Fruit fly (Drosophila melanogaster) whole organism, embryonic: ENCODE measurements around the gene pps.

Source experiments
- Adf1 ChIP-seq: fragments of 200-800 bp; sonication (Bioruptor generic); IDR thresholded peaks from 2 replicates; pipeline ENCODE4 v1.3.6; 2022; ENCODE audit warnings: missing biosample characterization, missing genetic modification characterization
- Aef1 ChIP-seq: fragments of 200-800 bp; sonication (Bioruptor generic); IDR thresholded peaks from 3 replicates; pipeline ENCODE4 v1.3.6; 2022; ENCODE audit warnings: missing biosample characterization, missing genetic modification characterization
- Antp ChIP-seq: fragments of 200-800 bp; sonication (Bioruptor generic); optimal IDR thresholded peaks from 3 replicates; lab custom pipeline; 2016; ENCODE audit warnings: missing biosample characterization, missing genetic modification characterization
- Atf6 ChIP-seq: fragments of 200-800 bp; sonication (Bioruptor generic); IDR thresholded peaks from 2 replicates; pipeline ENCODE4 v1.3.6; 2022; ENCODE audit warnings: missing biosample characterization, missing genetic modification characterization
- CG10366 ChIP-seq: fragments of 200-800 bp; sonication (Bioruptor generic); IDR thresholded peaks from 2 replicates; pipeline ENCODE4 v1.3.6; 2022; ENCODE audit warnings: missing biosample characterization, missing genetic modification characterization
- CG12769 ChIP-seq: fragments of 200-800 bp; sonication (Bioruptor generic); optimal IDR thresholded peaks from 2 replicates; lab custom pipeline; 2019; ENCODE audit warnings: missing biosample characterization, mild to moderate bottlenecking, missing genetic modification characterization, moderate library complexity
- CG13287 ChIP-seq: fragments of 200-800 bp; sonication (Bioruptor generic); IDR thresholded peaks from 2 replicates; pipeline ENCODE4 v1.3.6; 2022; ENCODE audit warnings: missing biosample characterization, missing genetic modification characterization; ENCODE audit not compliant: partially characterized antibody
- CG15514 ChIP-seq: fragments of 200-800 bp; sonication (Bioruptor generic); optimal IDR thresholded peaks from 3 replicates; lab custom pipeline; 2017; ENCODE audit warnings: missing biosample characterization, missing genetic modification characterization, mild to moderate bottlenecking, moderate library complexity, missing genetic modification reagents
- CG1603 ChIP-seq: fragments of 200-800 bp; sonication (Bioruptor generic); optimal IDR thresholded peaks from 2 replicates; lab custom pipeline; 2019; ENCODE audit warnings: missing biosample characterization, mild to moderate bottlenecking, missing genetic modification characterization, moderate library complexity
- CG2875 ChIP-seq: fragments of 200-800 bp; sonication (Bioruptor generic); optimal IDR thresholded peaks from 2 replicates; lab custom pipeline; 2017; ENCODE audit warnings: missing biosample characterization, mild to moderate bottlenecking, missing genetic modification characterization, missing genetic modification reagents
- CG31388 ChIP-seq: fragments of 200-800 bp; sonication (Bioruptor generic); optimal IDR thresholded peaks from 2 replicates; lab custom pipeline; 2016; ENCODE audit warnings: missing biosample characterization, missing genetic modification characterization
- CG33557 ChIP-seq: fragments of 200-800 bp; sonication (Bioruptor generic); optimal IDR thresholded peaks from 2 replicates; lab custom pipeline; 2019; ENCODE audit warnings: missing biosample characterization, mild to moderate bottlenecking, missing genetic modification characterization, moderate library complexity
- CG4424 ChIP-seq: fragments of 200-800 bp; sonication (Bioruptor generic); optimal IDR thresholded peaks from 3 replicates; lab custom pipeline; 2016; ENCODE audit warnings: missing biosample characterization, missing genetic modification characterization
- CG5180 ChIP-seq: fragments of 200-800 bp; sonication (Bioruptor generic); optimal IDR thresholded peaks from 3 replicates; lab custom pipeline; 2017; ENCODE audit warnings: missing biosample characterization, missing genetic modification characterization, mild to moderate bottlenecking, moderate library complexity, missing genetic modification reagents
- CG6683 ChIP-seq: fragments of 200-800 bp; sonication (Bioruptor generic); optimal IDR thresholded peaks from 2 replicates; lab custom pipeline; 2017; ENCODE audit warnings: missing biosample characterization, mild to moderate bottlenecking, missing genetic modification characterization, missing genetic modification reagents
- CG6854 ChIP-seq: fragments of 200-800 bp; sonication (Bioruptor generic); optimal IDR thresholded peaks from 3 replicates; lab custom pipeline; 2017; ENCODE audit warnings: missing biosample characterization, mild to moderate bottlenecking, missing genetic modification characterization
- E2f1 ChIP-seq: fragments of 200-800 bp; sonication (Bioruptor generic); IDR thresholded peaks from 2 replicates; pipeline ENCODE4 v1.3.6; 2022; ENCODE audit warnings: missing biosample characterization, missing genetic modification characterization
- Fer2 ChIP-seq: fragments of 200-800 bp; sonication (Bioruptor generic); optimal IDR thresholded peaks from 2 replicates; lab custom pipeline; 2018; ENCODE audit warnings: missing biosample characterization, mild to moderate bottlenecking, missing genetic modification characterization, moderate library complexity
- Hand ChIP-seq: fragments of 200-800 bp; sonication (Bioruptor generic); optimal IDR thresholded peaks from 2 replicates; lab custom pipeline; 2017; ENCODE audit warnings: mild to moderate bottlenecking, missing biosample characterization, missing genetic modification reagents, missing genetic modification characterization
- Hr3 ChIP-seq: fragments of 200-800 bp; sonication (Bioruptor generic); optimal IDR thresholded peaks from 3 replicates; lab custom pipeline; 2016; ENCODE audit warnings: missing biosample characterization, missing genetic modification characterization
- Hsf ChIP-seq: fragments of 200-800 bp; sonication (Bioruptor generic); optimal IDR thresholded peaks from 3 replicates; lab custom pipeline; 2016; ENCODE audit warnings: missing biosample characterization, missing genetic modification characterization
- Lim3 ChIP-seq: fragments of 200-800 bp; sonication (Bioruptor generic); IDR thresholded peaks from 2 replicates; pipeline ENCODE4 v1.3.6; 2022; ENCODE audit warnings: missing biosample characterization, missing genetic modification characterization
- NFAT ChIP-seq: fragments of 200-800 bp; sonication (Bioruptor generic); IDR thresholded peaks from 2 replicates; pipeline ENCODE4 v1.3.6; 2022; ENCODE audit warnings: missing biosample characterization, missing genetic modification characterization
- Nf-YB ChIP-seq: fragments of 200-800 bp; sonication (Bioruptor generic); optimal IDR thresholded peaks from 3 replicates; lab custom pipeline; 2019; ENCODE audit warnings: missing biosample characterization, mild to moderate bottlenecking, missing genetic modification characterization, moderate library complexity
- Ravus ChIP-seq: fragments of 200-800 bp; sonication (Bioruptor generic); IDR thresholded peaks from 2 replicates; pipeline ENCODE4 v1.3.6; 2022; ENCODE audit warnings: missing biosample characterization, missing genetic modification characterization
- cad ChIP-seq: fragments of >200 bp; optimal IDR thresholded peaks from 2 replicates; lab custom pipeline; 2017; ENCODE audit warnings: missing biosample characterization, missing genetic modification characterization
- caup ChIP-seq: fragments of 200-800 bp; sonication (Bioruptor generic); optimal IDR thresholded peaks from 3 replicates; lab custom pipeline; 2017; ENCODE audit warnings: missing biosample characterization, mild to moderate bottlenecking, missing genetic modification characterization, moderate library complexity; ENCODE audit not compliant: severe bottlenecking
- chif ChIP-seq, 2 experiments: fragments of 200-800 bp; sonication (Bioruptor generic); optimal IDR thresholded peaks; 3 replicates each; lab custom pipeline; 2016; ENCODE audit warnings: missing biosample characterization in 2 of 2, missing genetic modification characterization in 2 of 2
- chm ChIP-seq: fragments of 200-800 bp; sonication (Bioruptor generic); IDR thresholded peaks from 2 replicates; pipeline ENCODE4 v1.3.6; 2022; ENCODE audit warnings: missing biosample characterization, missing genetic modification characterization
- chn ChIP-seq: fragments of 200-800 bp; sonication (Bioruptor generic); optimal IDR thresholded peaks from 2 replicates; lab custom pipeline; 2016; ENCODE audit warnings: missing biosample characterization, missing genetic modification characterization
- dati ChIP-seq: fragments of 200-800 bp; sonication (Bioruptor generic); IDR thresholded peaks from 2 replicates; pipeline ENCODE4 v1.3.6; 2022; ENCODE audit warnings: missing biosample characterization, missing genetic modification characterization
- eyg ChIP-seq: fragments of 200-800 bp; sonication (Bioruptor generic); optimal IDR thresholded peaks from 3 replicates; lab custom pipeline; 2016; ENCODE audit warnings: missing biosample characterization, missing genetic modification characterization
- fru ChIP-seq: fragments of >200 bp; optimal IDR thresholded peaks from 2 replicates; lab custom pipeline; 2017
- gce ChIP-seq: fragments of 200-800 bp; sonication (Bioruptor generic); IDR thresholded peaks from 3 replicates; pipeline ENCODE4 v1.3.6; 2022; ENCODE audit warnings: missing biosample characterization, missing genetic modification characterization
- gsb ChIP-seq: fragments of 200-800 bp; sonication (Bioruptor generic); IDR thresholded peaks from 2 replicates; pipeline ENCODE4 v1.3.6; 2022; ENCODE audit warnings: missing biosample characterization, missing genetic modification characterization
- jing ChIP-seq: fragments of 200-800 bp; sonication (Bioruptor generic); optimal IDR thresholded peaks from 2 replicates; lab custom pipeline; 2018; ENCODE audit warnings: missing biosample characterization, mild to moderate bottlenecking, missing genetic modification characterization
- kay ChIP-seq: fragments of 200-800 bp; sonication (Bioruptor generic); optimal IDR thresholded peaks from 2 replicates; lab custom pipeline; 2016; ENCODE audit warnings: missing biosample characterization, missing genetic modification characterization
- klu ChIP-seq: fragments of 200-800 bp; sonication (Bioruptor generic); IDR thresholded peaks from 2 replicates; pipeline ENCODE4 v1.3.6; 2022; ENCODE audit warnings: missing biosample characterization, missing genetic modification characterization
- luna ChIP-seq: fragments of 200-800 bp; sonication (Bioruptor generic); optimal IDR thresholded peaks from 2 replicates; lab custom pipeline; 2016; ENCODE audit warnings: missing biosample characterization, missing genetic modification characterization
- mld ChIP-seq: fragments of 200-800 bp; sonication (Bioruptor generic); IDR thresholded peaks from 3 replicates; pipeline ENCODE4 v1.3.6; 2022; ENCODE audit warnings: missing biosample characterization, missing genetic modification characterization; ENCODE audit not compliant: partially characterized antibody
- oc ChIP-seq: fragments of 200-800 bp; sonication (Bioruptor generic); optimal IDR thresholded peaks from 2 replicates; lab custom pipeline; 2018; ENCODE audit warnings: missing biosample characterization, mild to moderate bottlenecking, missing genetic modification characterization, moderate library complexity
- pzg ChIP-seq: fragments of 200-800 bp; sonication (Bioruptor generic); optimal IDR thresholded peaks from 3 replicates; lab custom pipeline; 2018; ENCODE audit warnings: missing biosample characterization, mild to moderate bottlenecking, missing genetic modification characterization, moderate library complexity
- sna ChIP-seq: fragments of 200-800 bp; sonication (Bioruptor generic); IDR thresholded peaks from 2 replicates; pipeline ENCODE4 v1.3.6; 2022; ENCODE audit warnings: missing biosample characterization, missing genetic modification characterization; ENCODE audit not compliant: partially characterized antibody
- sug ChIP-seq: fragments of 200-800 bp; optimal IDR thresholded peaks from 2 replicates; lab custom pipeline; 2019; ENCODE audit warnings: missing biosample characterization, mild to moderate bottlenecking, missing genetic modification characterization, moderate library complexity
- tll ChIP-seq, 2 experiments: fragments of 200-800 bp in 1 of 2; fragments of >200 bp in 1 of 2; sonication (Bioruptor generic) in 1 of 2; optimal IDR thresholded peaks; 2 replicates each; lab custom pipeline; 2017 to 2019; ENCODE audit warnings: missing biosample characterization in 2 of 2, missing genetic modification characterization in 2 of 2, mild to moderate bottlenecking in 1 of 2, moderate library complexity in 1 of 2
- trh ChIP-seq: fragments of 200-800 bp; sonication (Bioruptor generic); optimal IDR thresholded peaks from 2 replicates; lab custom pipeline; 2016; ENCODE audit warnings: missing biosample characterization, missing genetic modification characterization
- unpg ChIP-seq: fragments of 200-800 bp; sonication (Bioruptor generic); optimal IDR thresholded peaks from 3 replicates; lab custom pipeline; 2018; ENCODE audit warnings: missing biosample characterization, mild to moderate bottlenecking, missing genetic modification characterization, moderate library complexity
- vvl ChIP-seq: fragments of 200-800 bp; sonication (Bioruptor generic); IDR thresholded peaks from 2 replicates; pipeline ENCODE4 v1.3.6; 2022; ENCODE audit warnings: missing biosample characterization, missing genetic modification characterization
- wek ChIP-seq: fragments of 200-800 bp; sonication (Bioruptor generic); optimal IDR thresholded peaks from 3 replicates; lab custom pipeline; 2018; ENCODE audit warnings: missing biosample characterization, mild to moderate bottlenecking, missing genetic modification characterization, moderate library complexity
- wor ChIP-seq: fragments of 200-800 bp; sonication (Bioruptor generic); IDR thresholded peaks from 2 replicates; pipeline ENCODE4 v1.3.6; 2022; ENCODE audit warnings: missing biosample characterization, missing genetic modification characterization
- zen ChIP-seq: fragments of 200-800 bp; sonication (Bioruptor generic); optimal IDR thresholded peaks from 3 replicates; lab custom pipeline; 2018; ENCODE audit warnings: missing biosample characterization, mild to moderate bottlenecking, missing genetic modification characterization, moderate library complexity

pps gene

DNA sequence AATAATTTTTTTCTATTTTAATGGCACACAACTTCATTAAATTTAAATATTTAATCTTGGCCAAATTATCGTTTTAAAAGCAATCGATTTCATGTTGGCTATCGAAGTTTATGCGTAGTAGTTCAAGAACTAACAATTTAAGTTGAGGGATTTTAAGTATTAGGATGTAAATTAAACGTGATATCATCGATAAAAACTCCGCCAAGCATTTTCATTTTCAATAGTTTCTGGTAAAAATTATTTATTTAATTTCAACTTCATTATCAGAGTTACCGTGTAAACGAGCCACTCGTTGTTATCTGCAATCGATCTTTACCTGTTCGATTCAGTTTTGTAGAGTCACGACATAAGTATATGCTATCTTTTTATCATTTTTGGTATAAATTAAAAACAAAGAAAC lies 10.7 kb upstream of the pps start (continued):
- TF ChIP-seq gsb (GFP tag; lab: Robert Waterston, UW) (peak; percentile 92), CG4424 (GFP tag; lab: Kevin White, UChicago) (peak; percentile 99), CG6683 (GFP tag; lab: Kevin White, UChicago) (peak; percentile 98), dati (peak; percentile 90), tll (GFP tag; optimal IDR thresholded peaks at IDR 0.05; lab: Kevin White, UChicago) (peak in 1 of 2 experiments; percentile 76), Aef1 (GFP tag; lab: Robert Waterston, UW) (peak; percentile 95), fru (lab: Kevin White, UChicago) (no peak), CG10366 (GFP tag; lab: Robert Waterston, UW) (peak; percentile 95), luna (GFP tag; lab: Kevin White, UChicago) (peak; percentile 75), trh (GFP tag; lab: Kevin White, UChicago) (peak; percentile 91), Adf1 (peak; percentile 77), Atf6 (GFP tag; lab: Robert Waterston, UW) (peak; percentile 96), jing (peak; percentile 93), CG6854 (GFP tag; lab: Kevin White, UChicago) (peak; percentile 98), E2f1 (GFP tag; lab: Robert Waterston, UW) (peak; percentile 95), kay (GFP tag; lab: Kevin White, UChicago) (peak; percentile 89), gce (GFP tag; lab: Robert Waterston, UW) (peak; percentile 97), Ravus (GFP tag; lab: Robert Waterston, UW) (peak; percentile 86), CG2875 (peak; percentile 94), vvl (GFP tag; lab: Robert Waterston, UW) (peak; percentile 99), caup (GFP tag; lab: Kevin White, UChicago) (peak; percentile 97), Hand (GFP tag; lab: Kevin White, UChicago) (peak; percentile 92), cad (no peak), chm (GFP tag; lab: Robert Waterston, UW) (peak; percentile 100), Hsf (GFP tag; lab: Kevin White, UChicago) (peak; percentile 97), unpg (GFP tag; lab: Kevin White, UChicago) (peak; percentile 99), klu (GFP tag; lab: Robert Waterston, UW) (peak; percentile 86), CG31388 (GFP tag; lab: Kevin White, UChicago) (peak; percentile 97), Hr3 (GFP tag; lab: Kevin White, UChicago) (peak; percentile 91), sna (GFP tag; lab: Robert Waterston, UW) (no peak), CG5180 (GFP tag; lab: Kevin White, UChicago) (peak; percentile 91), chn (peak; percentile 95), eyg (GFP tag; lab: Kevin White, UChicago) (peak; percentile 91), pzg (GFP tag; lab: Kevin White, UChicago) (peak; percentile 46), wek (GFP tag; lab: Kevin White, UChicago) (peak; percentile 92), CG1603 (tag; lab: Kevin White, UChicago) (peak; percentile 97), CG12769 (peak; percentile 98), CG33557 (GFP tag; lab: Kevin White, UChicago) (peak; percentile 99), Lim3 (GFP tag; lab: Robert Waterston, UW) (peak; percentile 88), Nf-YB (GFP tag; lab: Kevin White, UChicago) (peak; percentile 89), chif (GFP tag; optimal IDR thresholded peaks at IDR 0.05; lab: Kevin White, UChicago) (peak; percentile 95 to 99), zen (peak; percentile 100), Fer2 (peak; percentile 97), CG15514 (GFP tag; lab: Kevin White, UChicago) (peak; percentile 95), CG13287 (peak; percentile 71; the same call in 1 of the 2 replicates), mld (no peak), sug (tag; lab: Kevin White, UChicago) (peak; percentile 97), oc (tag; lab: Kevin White, UChicago) (peak; percentile 98), NFAT (GFP tag; lab: Robert Waterston, UW) (peak; percentile 92), Antp (GFP tag; lab: Kevin White, UChicago) (peak; percentile 86), wor (GFP tag; lab: Robert Waterston, UW) (peak; percentile 92)
